Fruit fly (Drosophila melanogaster) whole organism, prepupa: ENCODE measurements around the gene CG2100.
A peak's percentile ranks its signal among the peaks of the same experiment; 100 is the strongest.

Source experiments
- Blimp-1 ChIP-seq: fragments of 200-800 bp; sonication (Bioruptor generic); optimal IDR thresholded peaks from 3 replicates; lab custom pipeline; 2017; ENCODE audit warnings: missing biosample characterization, missing genetic modification characterization, mild to moderate bottlenecking, moderate library complexity, missing genetic modification reagents
- CG10631 ChIP-seq: fragments of 200-800 bp; sonication (Bioruptor generic); optimal IDR thresholded peaks from 2 replicates; lab custom pipeline; 2016; ENCODE audit warnings: missing biosample characterization, missing genetic modification characterization
- CG10669 ChIP-seq: fragments of 200-800 bp; sonication (Bioruptor generic); optimal IDR thresholded peaks from 3 replicates; lab custom pipeline; 2018; ENCODE audit warnings: missing biosample characterization, mild to moderate bottlenecking, missing genetic modification characterization, moderate library complexity
- CG11294 ChIP-seq: fragments of 200-800 bp; sonication (Bioruptor generic); IDR thresholded peaks from 2 replicates; pipeline ENCODE4 v1.3.6; 2022; ENCODE audit warnings: missing biosample characterization, missing genetic modification characterization
- CG11902 ChIP-seq: fragments of 200-800 bp; sonication (Bioruptor generic); optimal IDR thresholded peaks from 3 replicates; lab custom pipeline; 2016; ENCODE audit warnings: missing biosample characterization, missing genetic modification characterization
- CG1621 ChIP-seq: fragments of 200-800 bp; sonication (Bioruptor generic); optimal IDR thresholded peaks from 3 replicates; lab custom pipeline; 2018; ENCODE audit warnings: missing biosample characterization, mild to moderate bottlenecking, missing genetic modification characterization
- CG3032 ChIP-seq: fragments of 200-800 bp; optimal IDR thresholded peaks from 2 replicates; lab custom pipeline; 2019; ENCODE audit warnings: missing biosample characterization, mild to moderate bottlenecking, missing genetic modification characterization, moderate library complexity
- CG34406 ChIP-seq: fragments of 200-800 bp; sonication (Bioruptor generic); optimal IDR thresholded peaks from 3 replicates; lab custom pipeline; 2016; ENCODE audit warnings: missing biosample characterization, missing genetic modification characterization
- CG3919 ChIP-seq: fragments of 200-800 bp; sonication (Bioruptor generic); optimal IDR thresholded peaks from 3 replicates; lab custom pipeline; 2016; ENCODE audit warnings: missing biosample characterization, missing genetic modification characterization
- CG6163 ChIP-seq: fragments of 200-800 bp; sonication (Bioruptor generic); IDR thresholded peaks from 3 replicates; pipeline ENCODE4 v1.3.6; 2022; ENCODE audit warnings: missing biosample characterization, missing genetic modification characterization
- CG6808 ChIP-seq: fragments of 200-800 bp; sonication (Bioruptor generic); optimal IDR thresholded peaks from 3 replicates; lab custom pipeline; 2017; ENCODE audit warnings: missing biosample characterization, missing genetic modification characterization, mild to moderate bottlenecking, moderate library complexity, missing genetic modification reagents
- CG6854 ChIP-seq: fragments of 200-800 bp; sonication (Bioruptor generic); optimal IDR thresholded peaks from 2 replicates; lab custom pipeline; 2017; ENCODE audit warnings: missing biosample characterization, mild to moderate bottlenecking, missing genetic modification characterization
- CG7368 ChIP-seq: fragments of 200-800 bp; sonication (Bioruptor generic); optimal IDR thresholded peaks from 3 replicates; lab custom pipeline; 2016; ENCODE audit warnings: missing biosample characterization, missing genetic modification characterization
- CG8119 ChIP-seq: fragments of 200-800 bp; sonication (Bioruptor generic); IDR thresholded peaks from 3 replicates; pipeline ENCODE4 v1.3.6; 2022; ENCODE audit warnings: missing biosample characterization, missing genetic modification characterization
- CG8632 ChIP-seq: fragments of 200-800 bp; sonication (Bioruptor generic); optimal IDR thresholded peaks from 3 replicates; lab custom pipeline; 2016; ENCODE audit warnings: missing biosample characterization, missing genetic modification characterization
- CG9139 ChIP-seq: fragments of 200-800 bp; sonication (Bioruptor generic); optimal IDR thresholded peaks from 3 replicates; lab custom pipeline; 2017; ENCODE audit warnings: missing biosample characterization, mild to moderate bottlenecking, missing genetic modification characterization
- Eip78C ChIP-seq: fragments of 200-800 bp; sonication (Bioruptor generic); peaks from one replicate; lab custom pipeline; 2016; ENCODE audit warnings: missing biosample characterization, missing genetic modification characterization
- Ets21C ChIP-seq: fragments of 200-800 bp; sonication (Bioruptor generic); optimal IDR thresholded peaks from 3 replicates; lab custom pipeline; 2016; ENCODE audit warnings: missing biosample characterization, missing genetic modification characterization
- Ets96B ChIP-seq: fragments of 200-800 bp; optimal IDR thresholded peaks from 2 replicates; lab custom pipeline; 2019; ENCODE audit warnings: missing biosample characterization, mild to moderate bottlenecking, missing genetic modification characterization, moderate library complexity
- Gug ChIP-seq: fragments of 200-800 bp; sonication (Bioruptor generic); IDR thresholded peaks from 2 replicates; pipeline ENCODE4 v1.3.6; 2022; ENCODE audit warnings: missing biosample characterization, missing genetic modification characterization
- Hr38 ChIP-seq: sonication (Bioruptor generic); optimal IDR thresholded peaks from 2 replicates; lab custom pipeline; 2016; ENCODE audit warnings: missing biosample characterization, missing genetic modification characterization
- Hr4 ChIP-seq: fragments of 200-800 bp; sonication (Bioruptor generic); optimal IDR thresholded peaks from 3 replicates; lab custom pipeline; 2016; ENCODE audit warnings: missing biosample characterization, missing genetic modification characterization
- Met ChIP-seq: fragments of 200-800 bp; sonication (Bioruptor generic); optimal IDR thresholded peaks from 3 replicates; lab custom pipeline; 2016; ENCODE audit warnings: missing biosample characterization, missing genetic modification characterization
- OdsH ChIP-seq: fragments of 200-800 bp; sonication (Bioruptor generic); optimal IDR thresholded peaks from 3 replicates; lab custom pipeline; 2016; ENCODE audit warnings: missing biosample characterization, missing genetic modification characterization
- Smox ChIP-seq: fragments of 200-800 bp; sonication (Bioruptor generic); optimal IDR thresholded peaks from 3 replicates; lab custom pipeline; 2016; ENCODE audit warnings: missing biosample characterization, missing genetic modification characterization
- Sox14 ChIP-seq: fragments of 200-800 bp; sonication (Bioruptor generic); optimal IDR thresholded peaks from 3 replicates; lab custom pipeline; 2016; ENCODE audit warnings: missing biosample characterization, missing genetic modification characterization
- cyc ChIP-seq: fragments of 200-800 bp; sonication (Bioruptor generic); optimal IDR thresholded peaks from 3 replicates; lab custom pipeline; 2016; ENCODE audit warnings: missing biosample characterization, missing genetic modification characterization
- dac ChIP-seq: fragments of 200-800 bp; sonication (Bioruptor generic); optimal IDR thresholded peaks from 2 replicates; lab custom pipeline; 2017; ENCODE audit warnings: missing biosample characterization, mild to moderate bottlenecking, missing genetic modification characterization
- dsx ChIP-seq: fragments of 200-800 bp; optimal IDR thresholded peaks from 3 replicates; lab custom pipeline; 2019; ENCODE audit warnings: missing biosample characterization, mild to moderate bottlenecking, missing genetic modification characterization, moderate library complexity; ENCODE audit not compliant: poor library complexity, severe bottlenecking
- eg ChIP-seq: fragments of 200-800 bp; sonication (Bioruptor generic); IDR thresholded peaks from 3 replicates; pipeline ENCODE4 v1.3.6; 2022; ENCODE audit warnings: missing biosample characterization, missing genetic modification characterization
- esn ChIP-seq: fragments of 200-800 bp; sonication (Bioruptor generic); optimal IDR thresholded peaks from 2 replicates; lab custom pipeline; 2016; ENCODE audit warnings: missing biosample characterization, mild to moderate bottlenecking, missing genetic modification characterization, moderate library complexity
- fd59A ChIP-seq: fragments of 200-800 bp; sonication (Bioruptor generic); optimal IDR thresholded peaks from 2 replicates; lab custom pipeline; 2017; ENCODE audit warnings: missing biosample characterization, mild to moderate bottlenecking, missing genetic modification characterization, missing genetic modification reagents
- fkh ChIP-seq: fragments of 200-800 bp; sonication (Bioruptor generic); optimal IDR thresholded peaks from 3 replicates; lab custom pipeline; 2017; ENCODE audit warnings: missing biosample characterization, mild to moderate bottlenecking, missing genetic modification characterization, moderate library complexity
- net ChIP-seq: fragments of 200-800 bp; sonication (Bioruptor generic); optimal IDR thresholded peaks from 3 replicates; lab custom pipeline; 2016; ENCODE audit warnings: missing biosample characterization, missing genetic modification characterization
- pdm3 ChIP-seq: fragments of 200-800 bp; sonication (Bioruptor generic); optimal IDR thresholded peaks from 3 replicates; lab custom pipeline; 2016; ENCODE audit warnings: missing biosample characterization, missing genetic modification characterization
- ss ChIP-seq, 2 experiments: fragments of 200-800 bp; sonication (Bioruptor generic); optimal IDR thresholded peaks; 2 replicates in 1 of 2; 3 replicates in 1 of 2; lab custom pipeline; 2017 to 2018; ENCODE audit warnings: mild to moderate bottlenecking in 2 of 2, missing biosample characterization in 2 of 2, missing genetic modification characterization in 2 of 2, moderate library complexity in 1 of 2
- svp ChIP-seq: fragments of 200-800 bp; sonication (Bioruptor generic); peaks from one replicate; lab custom pipeline; 2016; ENCODE audit warnings: missing biosample characterization, missing genetic modification characterization
- topi ChIP-seq: fragments of 200-800 bp; sonication (Bioruptor generic); optimal IDR thresholded peaks from 3 replicates; lab custom pipeline; 2016; ENCODE audit warnings: missing biosample characterization, missing genetic modification characterization
- vri ChIP-seq: fragments of 200-800 bp; sonication (Bioruptor generic); optimal IDR thresholded peaks from 3 replicates; lab custom pipeline; 2016; ENCODE audit warnings: missing biosample characterization, mild to moderate bottlenecking, missing genetic modification characterization

The CG2100 gene

dm6 chr3R:5733181-5733580 is 3.0 kb downstream of the CG2100 start, which contains the start of gene CG1239:
CG1239 (plus strand) TSS chr3R:5733513.
- TF ChIP-seq CG10669 (GFP tag; lab: Kevin White, UChicago): no peak
- no peak for TF ChIP-seq CG1621 (tag; lab: Kevin White, UChicago)
- no peak for TF ChIP-seq Sox14 (GFP tag; lab: Kevin White, UChicago)
- peak; percentile 56 for TF ChIP-seq fkh (GFP tag; lab: Kevin White, UChicago)
- TF ChIP-seq dsx (GFP tag; lab: Kevin White, UChicago): no peak
- TF ChIP-seq Hr38 (GFP tag; lab: Kevin White, UChicago): no peak
- TF ChIP-seq Ets21C (GFP tag; lab: Kevin White, UChicago): no peak

DNA sequence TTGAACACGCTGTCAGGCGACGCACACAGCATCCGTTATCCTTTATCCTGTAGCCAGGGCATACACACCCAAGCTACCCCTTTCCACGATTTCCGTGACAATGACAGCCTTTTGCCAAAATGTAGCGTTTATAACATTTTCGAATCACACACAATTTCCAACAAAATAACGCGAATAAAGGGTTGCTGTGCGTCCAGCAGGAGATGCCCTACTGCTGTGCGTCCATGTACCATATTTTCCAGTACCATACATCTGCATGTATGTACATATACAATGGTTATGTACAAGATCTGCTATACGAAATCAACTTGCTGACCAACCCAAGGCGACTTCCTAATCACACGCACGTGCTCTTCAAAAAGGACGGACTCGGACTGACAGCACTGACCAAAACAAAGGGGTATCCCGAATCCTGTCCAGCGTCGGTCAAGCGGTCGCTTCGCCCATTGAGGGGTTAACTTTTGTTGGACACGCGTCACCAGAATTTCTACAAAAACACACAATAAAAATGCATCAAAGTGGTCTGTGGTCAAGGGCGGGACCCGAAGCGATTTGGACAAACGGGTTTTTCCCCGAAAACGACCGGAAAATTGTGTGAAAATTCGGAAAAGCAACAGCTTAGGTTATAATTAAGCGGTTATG is 8.3 kb downstream of the CG2100 start:
- TF ChIP-seq CG6854 (no peak), CG10669 (GFP tag; lab: Kevin White, UChicago) (no peak), fd59A (GFP tag; lab: Kevin White, UChicago) (no peak), pdm3 (GFP tag; lab: Kevin White, UChicago) (no peak)

- no peak for TF ChIP-seq CG3919 (GFP tag; lab: Kevin White, UChicago)
- no peak for TF ChIP-seq CG6163
- no peak for TF ChIP-seq fd59A (GFP tag; lab: Kevin White, UChicago)
- TF ChIP-seq svp (GFP tag; lab: Kevin White, UChicago): no peak
- TF ChIP-seq Hr4 (GFP tag; lab: Kevin White, UChicago): no peak
- TF ChIP-seq dsx (GFP tag; lab: Kevin White, UChicago): no peak
- TF ChIP-seq CG9139 (GFP tag; lab: Kevin White, UChicago): no peak
- TF ChIP-seq CG8119 (GFP tag; lab: Robert Waterston, UW): no peak
- no peak for TF ChIP-seq CG11902 (GFP tag; lab: Kevin White, UChicago)
- TF ChIP-seq CG1621 (tag; lab: Kevin White, UChicago): no peak
- TF ChIP-seq eg: no peak
- no peak for TF ChIP-seq CG7368 (GFP tag; lab: Kevin White, UChicago)
- no peak for TF ChIP-seq Smox (GFP tag; lab: Kevin White, UChicago)
- TF ChIP-seq, all 60 proteins: peak for 0
Observed at dm6 chr3R:5723122-5723521, 13.0 kb downstream of the CG2100 start.

DNA sequence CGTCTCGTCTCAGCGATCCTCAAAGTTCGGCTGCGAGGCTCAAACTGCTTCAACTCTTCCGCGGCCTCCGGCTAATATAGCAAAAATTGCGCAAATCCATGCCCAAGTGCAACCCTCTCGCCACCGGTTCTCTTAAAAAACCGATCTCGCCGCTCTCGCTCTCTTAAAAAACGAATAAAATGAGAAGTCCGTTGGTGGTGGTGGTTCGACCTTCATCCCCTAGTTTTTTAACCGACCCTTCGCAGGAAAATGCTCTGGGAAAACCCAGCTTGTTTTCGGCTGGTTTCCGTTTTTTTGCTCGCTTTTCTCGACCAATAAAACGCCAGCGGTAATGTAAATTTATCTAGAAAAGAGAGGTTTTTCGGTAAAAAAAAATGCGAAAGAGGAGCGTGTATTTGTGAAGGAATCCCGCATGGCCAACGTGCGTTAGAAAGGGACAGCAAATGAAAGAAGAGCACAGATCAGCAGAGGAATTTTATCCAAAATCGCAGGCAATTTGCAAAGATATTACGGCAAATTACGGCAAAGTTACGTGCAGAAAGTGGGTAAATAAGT is 19.3 kb downstream of the CG2100 start, which contains the start of gene cas:
TSS of gene cas (minus strand) at position 51 of the 555 bp plus-strand sequence.
- TF ChIP-seq cyc (GFP tag; lab: Kevin White, UChicago) (no peak), CG11294 (GFP tag; lab: Robert Waterston, UW) (no peak), CG9139 (GFP tag; lab: Kevin White, UChicago) (no peak), Met (no peak), OdsH (GFP tag; lab: Kevin White, UChicago) (no peak), Eip78C (GFP tag; lab: Kevin White, UChicago) (no peak), CG34406 (no peak)

- peak; percentile 35; the same call in 1 of the 2 replicates for TF ChIP-seq Gug (GFP tag; lab: Robert Waterston, UW)
- no peak for TF ChIP-seq dac (GFP tag; lab: Kevin White, UChicago)
- no peak for TF ChIP-seq vri (GFP tag; lab: Kevin White, UChicago)
- no peak for TF ChIP-seq ss (GFP tag; optimal IDR thresholded peaks at IDR 0.05; lab: Kevin White, UChicago)
- no peak for TF ChIP-seq Ets96B (tag; lab: Kevin White, UChicago)
- TF ChIP-seq CG10669 (GFP tag; lab: Kevin White, UChicago): no peak
- peak; percentile 18 for TF ChIP-seq Met
- peak; percentile 44 for TF ChIP-seq CG3919 (GFP tag; lab: Kevin White, UChicago)
- TF ChIP-seq Blimp-1 (GFP tag; lab: Kevin White, UChicago): no peak
- TF ChIP-seq pdm3 (GFP tag; lab: Kevin White, UChicago): peak; percentile 60
- no peak for TF ChIP-seq Hr38 (GFP tag; lab: Kevin White, UChicago)
- no peak for TF ChIP-seq topi (GFP tag; lab: Kevin White, UChicago)
- no peak for TF ChIP-seq esn
- peak; percentile 18 for TF ChIP-seq CG8632
- no peak for TF ChIP-seq CG9139 (GFP tag; lab: Kevin White, UChicago)
- no peak for TF ChIP-seq CG11902 (GFP tag; lab: Kevin White, UChicago)
- no peak for TF ChIP-seq CG3032 (tag; lab: Kevin White, UChicago)
- TF ChIP-seq CG1621 (tag; lab: Kevin White, UChicago): no peak
- TF ChIP-seq Eip78C (GFP tag; lab: Kevin White, UChicago): peak; percentile 88
- TF ChIP-seq OdsH (GFP tag; lab: Kevin White, UChicago): peak; percentile 65
- TF ChIP-seq CG6854: no peak
- peak; percentile 11 for TF ChIP-seq net
- TF ChIP-seq CG6808 (GFP tag; lab: Kevin White, UChicago): peak; percentile 41
- peak; percentile 24 for TF ChIP-seq CG10631 (GFP tag; lab: Kevin White, UChicago)
- TF ChIP-seq cyc (GFP tag; lab: Kevin White, UChicago): no peak
Observed at dm6 chr3R:5705469-5706067, 30.6 kb downstream of the CG2100 start.
